Fruit fly (Drosophila melanogaster): ENCODE measurements around the gene alpha-Man-Ic.

- TF ChIP-seq CTCF (optimal IDR thresholded peaks at IDR 0.05) = no peak
- no peak for TF ChIP-seq CG8478 (optimal IDR thresholded peaks at IDR 0.05)
Observed at dm6 chr3R:29978595-29978994, 48.4 kb upstream of the alpha-Man-Ic start.

Data from S2 (cell line).